Worm (Caenorhabditis elegans): ENCODE data around the gene T28C12.2.

Gene T28C12.2

DNA sequence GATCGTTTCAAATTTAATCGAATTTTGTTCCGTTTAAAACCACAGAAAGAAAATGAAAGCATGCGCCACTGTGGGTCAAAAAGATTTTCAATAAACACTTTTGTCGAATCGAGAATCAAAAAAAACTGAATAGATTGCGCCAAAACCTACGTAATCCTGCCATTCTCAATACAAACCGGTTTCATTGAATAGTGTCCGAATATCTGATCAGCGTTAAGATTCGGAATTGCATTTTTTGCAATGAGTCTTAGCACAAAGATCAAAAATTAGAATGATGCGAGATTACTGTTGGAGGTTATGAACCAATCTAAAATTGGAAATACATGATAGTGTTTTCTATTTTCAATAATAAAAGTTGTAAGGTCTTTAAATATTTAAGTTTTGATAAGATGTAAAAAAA, 11.1 kb upstream of the T28C12.2 start:
- no peak for TF ChIP-seq ama-1 (optimal IDR thresholded peaks at IDR 0.05)
- peak; percentile 7 for TF ChIP-seq blmp-1 (tag; optimal IDR thresholded peaks at IDR 0.05; ENCODE audit: insufficient read depth)
- TF ChIP-seq peb-1 (tag; optimal IDR thresholded peaks at IDR 0.05): no peak
- TF ChIP-seq mdl-1 (tag; optimal IDR thresholded peaks at IDR 0.05): no peak
- peak; percentile 11 for TF ChIP-seq nhr-25 (tag; optimal IDR thresholded peaks at IDR 0.05)
- TF ChIP-seq lin-39 (tag; optimal IDR thresholded peaks at IDR 0.05): no peak
- TF ChIP-seq crh-2 (tag; optimal IDR thresholded peaks at IDR 0.05): no peak
- TF ChIP-seq sma-3 (GFP tag; optimal IDR thresholded peaks at IDR 0.05): no peak
- TF ChIP-seq mab-5 (tag; optimal IDR thresholded peaks at IDR 0.05): no peak
- peak; percentile 8 for TF ChIP-seq sem-4 (tag; optimal IDR thresholded peaks at IDR 0.05)

DNA sequence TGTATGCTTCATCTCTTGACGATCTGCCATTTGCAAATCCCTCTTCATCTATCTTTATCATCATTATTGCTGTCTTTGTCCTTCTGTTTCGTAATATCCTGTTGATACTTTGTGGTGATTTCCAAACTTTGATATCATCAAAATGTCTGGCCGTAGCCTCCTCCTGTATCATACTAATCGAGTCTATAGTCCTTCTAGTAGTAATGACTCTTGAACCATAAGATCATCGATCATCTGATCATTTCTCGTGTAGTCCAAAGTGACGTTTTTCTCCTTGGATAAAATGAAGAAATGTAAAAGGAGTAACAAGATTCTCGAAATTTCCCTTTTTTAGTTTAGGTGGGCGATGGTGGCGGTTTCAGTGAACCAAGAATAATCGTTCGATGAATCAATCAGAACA, 9.6 kb upstream of the T28C12.2 start:
- TF ChIP-seq sma-9 (GFP tag; optimal IDR thresholded peaks at IDR 0.05) (peak; percentile 79), sma-9 (tag; optimal IDR thresholded peaks at IDR 0.05) (no peak), egl-27 (tag; optimal IDR thresholded peaks at IDR 0.05) (no peak), nhr-77 (tag; optimal IDR thresholded peaks at IDR 0.05) (no peak), nhr-21 (tag; optimal IDR thresholded peaks at IDR 0.05) (peak; percentile 47), nhr-12 (tag; optimal IDR thresholded peaks at IDR 0.05) (no peak), blmp-1 (tag; optimal IDR thresholded peaks at IDR 0.05; ENCODE audit: insufficient read depth) (peak; percentile 34), sma-3 (GFP tag; optimal IDR thresholded peaks at IDR 0.05) (peak; percentile 68), crh-2 (tag; optimal IDR thresholded peaks at IDR 0.05) (peak; percentile 10), nhr-25 (tag; optimal IDR thresholded peaks at IDR 0.05) (peak; percentile 5), dmd-4 (tag; optimal IDR thresholded peaks at IDR 0.05) (no peak)

DNA sequence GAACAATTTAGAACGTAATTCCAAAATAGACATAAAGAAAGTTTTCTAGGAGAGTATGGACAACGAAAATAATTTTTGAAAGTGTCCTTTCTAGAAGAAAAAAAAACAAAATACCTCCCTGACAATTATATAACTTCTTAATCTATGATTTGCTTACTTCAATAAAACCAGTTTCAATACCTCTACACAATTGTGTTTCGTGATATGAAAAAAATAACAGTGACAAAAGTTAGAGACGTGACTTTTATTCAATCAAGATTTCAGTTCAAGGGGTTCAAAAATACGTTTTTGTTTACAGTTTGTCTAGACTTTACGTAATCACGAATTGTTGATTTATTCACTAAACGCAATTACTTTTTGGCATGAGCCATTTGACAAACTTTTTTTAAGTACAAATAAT, 7.7 kb upstream of the T28C12.2 start:
- TF ChIP-seq Y55F3AM.14 (GFP tag; optimal IDR thresholded peaks at IDR 0.05) (no peak), R02D3.7 (tag; optimal IDR thresholded peaks at IDR 0.05) (no peak), nhr-6 (tag; optimal IDR thresholded peaks at IDR 0.05) (no peak), elt-3 (tag; optimal IDR thresholded peaks at IDR 0.05) (no peak), ZK546.5 (tag; optimal IDR thresholded peaks at IDR 0.05) (no peak), sma-9 (GFP tag; optimal IDR thresholded peaks at IDR 0.05) (no peak), sma-9 (tag; optimal IDR thresholded peaks at IDR 0.05) (no peak), mbf-1 (tag; optimal IDR thresholded peaks at IDR 0.05) (no peak), sma-3 (GFP tag; optimal IDR thresholded peaks at IDR 0.05) (no peak), mab-5 (tag; optimal IDR thresholded peaks at IDR 0.05) (no peak), nhr-11 (tag; optimal IDR thresholded peaks at IDR 0.05) (no peak), skn-1 (tag; optimal IDR thresholded peaks at IDR 0.05) (no peak), ceh-82 (tag; optimal IDR thresholded peaks at IDR 0.05) (no peak)

DNA sequence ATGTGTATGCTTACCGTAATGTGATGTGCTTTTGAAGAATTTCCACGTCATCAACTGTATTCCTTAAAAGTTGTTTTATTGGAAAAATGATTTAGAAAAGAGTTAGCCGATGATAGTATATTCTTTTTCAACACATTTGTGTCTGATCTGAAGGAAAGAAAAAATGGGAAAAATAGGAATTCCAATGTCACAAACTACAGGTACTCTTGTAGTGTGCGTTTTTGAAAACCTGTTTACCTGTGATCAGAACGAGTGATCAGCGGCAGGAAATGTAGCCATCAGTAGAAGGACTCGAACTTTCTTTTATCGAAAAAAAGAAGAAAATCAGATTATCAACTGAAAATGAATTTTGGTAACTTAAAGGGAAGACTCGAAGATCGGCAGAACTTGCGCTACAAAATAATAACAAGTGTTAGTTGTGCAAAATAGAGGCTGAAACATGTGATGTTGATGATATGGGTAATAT, 7.2 kb upstream of the T28C12.2 start, which contains the start of gene T28C12.15:
Gene T28C12.15 (minus strand): TSS at position 51 of the 466 bp plus-strand sequence.
- TF ChIP-seq sma-9 (GFP tag; optimal IDR thresholded peaks at IDR 0.05) (peak; percentile 5), sma-9 (tag; optimal IDR thresholded peaks at IDR 0.05) (no peak), nhr-12 (tag; optimal IDR thresholded peaks at IDR 0.05) (no peak), nhr-6 (tag; optimal IDR thresholded peaks at IDR 0.05) (no peak), blmp-1 (tag; optimal IDR thresholded peaks at IDR 0.05; ENCODE audit: insufficient read depth) (peak; percentile 27), nhr-25 (tag; optimal IDR thresholded peaks at IDR 0.05) (peak; percentile 32), Y55F3AM.14 (GFP tag; optimal IDR thresholded peaks at IDR 0.05) (no peak)

DNA sequence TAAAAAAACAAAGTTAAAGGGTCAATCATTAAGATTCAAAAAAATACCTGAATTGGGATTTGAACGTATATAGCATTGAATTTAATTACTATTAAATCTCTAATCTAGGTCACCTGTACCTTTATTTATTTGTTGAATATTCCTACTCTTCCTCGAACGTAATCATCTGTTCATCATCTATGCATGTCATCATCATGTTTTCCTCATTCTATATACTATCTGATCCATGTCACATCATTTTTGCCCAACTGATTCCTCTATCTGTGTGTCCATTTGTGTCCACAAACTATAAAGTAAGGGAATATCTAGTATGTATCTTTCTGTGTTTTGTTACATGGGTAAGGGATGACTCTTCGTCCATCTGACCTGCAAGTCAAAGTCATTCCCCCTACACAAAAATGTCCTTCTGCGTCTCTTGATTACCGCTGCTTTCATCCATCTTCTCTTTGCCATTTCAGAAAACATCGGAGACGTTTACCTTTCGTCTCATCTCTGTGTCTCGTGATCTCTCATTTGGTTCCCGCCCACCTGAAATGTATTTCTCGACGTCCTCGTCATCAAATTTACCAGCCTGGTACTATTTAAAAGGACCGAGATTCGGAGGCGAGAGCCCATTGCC, 6.1 kb upstream of the T28C12.2 start:
- no peak for TF ChIP-seq Y55F3AM.14 (GFP tag; optimal IDR thresholded peaks at IDR 0.05)
- TF ChIP-seq nhr-77 (tag; optimal IDR thresholded peaks at IDR 0.05): no peak
- no peak for TF ChIP-seq lin-11 (tag; optimal IDR thresholded peaks at IDR 0.05)
- no peak for TF ChIP-seq C34F6.9 (tag; optimal IDR thresholded peaks at IDR 0.05)
- TF ChIP-seq alr-1 (tag; optimal IDR thresholded peaks at IDR 0.05): no peak
- no peak for TF ChIP-seq unc-62 (GFP tag; optimal IDR thresholded peaks at IDR 0.05)
- peak; percentile 14 for TF ChIP-seq fos-1 (tag; optimal IDR thresholded peaks at IDR 0.05)
- no peak for TF ChIP-seq peb-1 (tag; optimal IDR thresholded peaks at IDR 0.05)
- no peak for TF ChIP-seq nhr-10 (tag; optimal IDR thresholded peaks at IDR 0.05)
- no peak for TF ChIP-seq ZK546.5 (tag; optimal IDR thresholded peaks at IDR 0.05)
- peak; percentile 75 for TF ChIP-seq nhr-25 (tag; optimal IDR thresholded peaks at IDR 0.05)
- no peak for TF ChIP-seq egl-27 (tag; optimal IDR thresholded peaks at IDR 0.05)
- no peak for TF ChIP-seq mdl-1 (tag; optimal IDR thresholded peaks at IDR 0.05)
- TF ChIP-seq nhr-11 (tag; optimal IDR thresholded peaks at IDR 0.05): no peak
- no peak for TF ChIP-seq lin-39 (tag; optimal IDR thresholded peaks at IDR 0.05)
- TF ChIP-seq nhr-21 (tag; optimal IDR thresholded peaks at IDR 0.05): peak; percentile 60
- TF ChIP-seq blmp-1 (tag; optimal IDR thresholded peaks at IDR 0.05; ENCODE audit: insufficient read depth): peak; percentile 3
- peak; percentile 52 for TF ChIP-seq nhr-129 (tag; optimal IDR thresholded peaks at IDR 0.05)
- no peak for TF ChIP-seq lin-13 (GFP tag; optimal IDR thresholded peaks at IDR 0.05)
- TF ChIP-seq sma-3 (GFP tag; optimal IDR thresholded peaks at IDR 0.05): peak; percentile 80
- TF ChIP-seq crh-2 (tag; optimal IDR thresholded peaks at IDR 0.05): peak; percentile 3
- no peak for TF ChIP-seq gmeb-1 (tag; optimal IDR thresholded peaks at IDR 0.05)
- no peak for TF ChIP-seq unc-55 (GFP tag; optimal IDR thresholded peaks at IDR 0.05)
- TF ChIP-seq nhr-237 (tag; optimal IDR thresholded peaks at IDR 0.05): no peak
- no peak for TF ChIP-seq elt-1 (tag; optimal IDR thresholded peaks at IDR 0.05)
- no peak for TF ChIP-seq snpc-4 (tag; optimal IDR thresholded peaks at IDR 0.05)
- no peak for TF ChIP-seq elt-3 (tag; optimal IDR thresholded peaks at IDR 0.05)
- no peak for TF ChIP-seq nhr-12 (tag; optimal IDR thresholded peaks at IDR 0.05)
- TF ChIP-seq ceh-16 (tag; optimal IDR thresholded peaks at IDR 0.05): no peak
- TF ChIP-seq nhr-6 (tag; optimal IDR thresholded peaks at IDR 0.05): no peak
- TF ChIP-seq nhr-23 (tag; optimal IDR thresholded peaks at IDR 0.05): no peak
- no peak for TF ChIP-seq ztf-11 (tag; optimal IDR thresholded peaks at IDR 0.05)

Measured in whole organism, L2 larva.